Fruit fly (Drosophila melanogaster) whole organism, embryonic: ENCODE results near the gene CG14720.

Experiments
- Blimp-1 ChIP-seq: fragments of 200-800 bp; sonication (Bioruptor generic); optimal IDR thresholded peaks from 3 replicates; lab custom pipeline; 2018; ENCODE audit warnings: missing biosample characterization, missing genetic modification characterization, mild to moderate bottlenecking, moderate library complexity, missing genetic modification reagents
- CG1024 ChIP-seq: fragments of 200-800 bp; sonication (Bioruptor generic); IDR thresholded peaks from 2 replicates; pipeline ENCODE4 v1.3.6; 2022; ENCODE audit warnings: missing biosample characterization, missing genetic modification characterization
- CG10267 ChIP-seq: fragments of 200-800 bp; sonication (Bioruptor generic); optimal IDR thresholded peaks from 2 replicates; lab custom pipeline; 2018; ENCODE audit warnings: missing biosample characterization, mild to moderate bottlenecking, missing genetic modification characterization, moderate library complexity
- CG10979 ChIP-seq: fragments of 200-800 bp; sonication (Bioruptor generic); optimal IDR thresholded peaks from 2 replicates; lab custom pipeline; 2018; ENCODE audit warnings: missing biosample characterization, mild to moderate bottlenecking, missing genetic modification characterization, moderate library complexity
- CG11695 ChIP-seq: fragments of 200-800 bp; sonication (Bioruptor generic); IDR thresholded peaks from 3 replicates; pipeline ENCODE4 v1.3.6; 2022; ENCODE audit warnings: missing biosample characterization, missing genetic modification characterization
- CG12104 ChIP-seq: fragments of 200-800 bp; sonication (Bioruptor generic); optimal IDR thresholded peaks from 3 replicates; lab custom pipeline; 2016; ENCODE audit warnings: missing biosample characterization, missing genetic modification characterization
- CG12219 ChIP-seq: fragments of 200-800 bp; sonication (Bioruptor generic); optimal IDR thresholded peaks from 3 replicates; lab custom pipeline; 2018; ENCODE audit warnings: missing biosample characterization, mild to moderate bottlenecking, missing genetic modification characterization
- CG12391 ChIP-seq: fragments of 200-800 bp; sonication (Bioruptor generic); optimal IDR thresholded peaks from 3 replicates; lab custom pipeline; 2018; ENCODE audit warnings: missing biosample characterization, mild to moderate bottlenecking, missing genetic modification characterization, moderate library complexity
- CG15601 ChIP-seq: fragments of 200-800 bp; sonication (Bioruptor generic); optimal IDR thresholded peaks from 3 replicates; lab custom pipeline; 2019; ENCODE audit warnings: missing biosample characterization, mild to moderate bottlenecking, missing genetic modification characterization, moderate library complexity
- CG17328 ChIP-seq: fragments of 200-800 bp; sonication (Bioruptor generic); IDR thresholded peaks from 2 replicates; pipeline ENCODE4 v1.3.6; 2022; ENCODE audit warnings: missing biosample characterization, missing genetic modification characterization
- CG17361 ChIP-seq: fragments of 200-800 bp; sonication (Bioruptor generic); IDR thresholded peaks from 3 replicates; pipeline ENCODE4 v1.3.6; 2022; ENCODE audit warnings: missing biosample characterization, missing genetic modification characterization
- CG17385 ChIP-seq: fragments of 200-800 bp; sonication (Bioruptor generic); optimal IDR thresholded peaks from 3 replicates; lab custom pipeline; 2018; ENCODE audit warnings: missing biosample characterization, mild to moderate bottlenecking, missing genetic modification characterization
- CG17829 ChIP-seq: fragments of 200-800 bp; optimal IDR thresholded peaks from 2 replicates; lab custom pipeline; 2019; ENCODE audit warnings: missing biosample characterization, mild to moderate bottlenecking, missing genetic modification characterization, moderate library complexity
- CG2875 ChIP-seq: fragments of 200-800 bp; sonication (Bioruptor generic); optimal IDR thresholded peaks from 2 replicates; lab custom pipeline; 2017; ENCODE audit warnings: missing biosample characterization, mild to moderate bottlenecking, missing genetic modification characterization, missing genetic modification reagents
- CG32767 ChIP-seq: fragments of 200-800 bp; sonication (Bioruptor generic); IDR thresholded peaks from 2 replicates; pipeline ENCODE4 v1.3.6; 2022; ENCODE audit warnings: missing biosample characterization, missing genetic modification characterization
- CG34422 ChIP-seq: fragments of 200-800 bp; sonication (Bioruptor generic); IDR thresholded peaks from 3 replicates; pipeline ENCODE4 v1.3.6; 2022; ENCODE audit warnings: missing biosample characterization, missing genetic modification characterization
- CG4424 ChIP-seq: fragments of 200-800 bp; sonication (Bioruptor generic); optimal IDR thresholded peaks from 3 replicates; lab custom pipeline; 2016; ENCODE audit warnings: missing biosample characterization, missing genetic modification characterization
- CG4820 ChIP-seq: fragments of 200-800 bp; sonication (Bioruptor generic); optimal IDR thresholded peaks from 3 replicates; lab custom pipeline; 2016; ENCODE audit warnings: missing biosample characterization, missing genetic modification characterization
- CG6689 ChIP-seq: fragments of 200-800 bp; sonication (Bioruptor generic); IDR thresholded peaks from 2 replicates; pipeline ENCODE4 v1.3.6; 2022; ENCODE audit warnings: missing biosample characterization, missing genetic modification characterization
- CG7357 ChIP-seq: fragments of 200-800 bp; sonication (Bioruptor generic); IDR thresholded peaks from 3 replicates; pipeline ENCODE4 v1.3.6; 2022; ENCODE audit warnings: missing biosample characterization, missing genetic modification characterization
- D ChIP-seq, 2 experiments: fragments of 200-800 bp in 1 of 2; fragments of >200 bp in 1 of 2; sonication (Bioruptor generic) in 1 of 2; optimal IDR thresholded peaks; 2 replicates in 1 of 2; 3 replicates in 1 of 2; lab custom pipeline; 2017; ENCODE audit warnings: mild to moderate bottlenecking in 1 of 2, missing biosample characterization in 1 of 2, missing genetic modification characterization in 1 of 2, missing genetic modification reagents in 1 of 2
- Eip74EF ChIP-seq, 2 experiments: fragments of 200-800 bp in 1 of 2; fragments of >200 bp in 1 of 2; sonication (Bioruptor generic) in 1 of 2; optimal IDR thresholded peaks; 2 replicates each; lab custom pipeline; 2017 to 2019; ENCODE audit warnings: missing biosample characterization in 2 of 2, missing genetic modification characterization in 2 of 2, mild to moderate bottlenecking in 1 of 2, moderate library complexity in 1 of 2
- Nf-YC ChIP-seq: fragments of 200-800 bp; optimal IDR thresholded peaks from 3 replicates; lab custom pipeline; 2019; ENCODE audit warnings: missing biosample characterization, mild to moderate bottlenecking, missing genetic modification characterization, moderate library complexity
- Poxn ChIP-seq: fragments of 200-800 bp; sonication (Bioruptor generic); IDR thresholded peaks from 2 replicates; pipeline ENCODE4 v1.3.6; 2022; ENCODE audit warnings: missing biosample characterization, missing genetic modification characterization
- Xbp1 ChIP-seq: fragments of 200-800 bp; sonication (Bioruptor generic); optimal IDR thresholded peaks from 3 replicates; lab custom pipeline; 2016; ENCODE audit warnings: missing biosample characterization, mild to moderate bottlenecking, missing genetic modification characterization
- abd-A ChIP-seq: fragments of 200-800 bp; sonication (Bioruptor generic); optimal IDR thresholded peaks from 3 replicates; lab custom pipeline; 2019; ENCODE audit warnings: missing biosample characterization, mild to moderate bottlenecking, missing genetic modification characterization, moderate library complexity
- az2 ChIP-seq: fragments of 200-800 bp; sonication (Bioruptor generic); optimal IDR thresholded peaks from 3 replicates; lab custom pipeline; 2016; ENCODE audit warnings: missing biosample characterization, missing genetic modification characterization
- bcd ChIP-seq: fragments of 200-800 bp; sonication (Bioruptor generic); optimal IDR thresholded peaks from 2 replicates; lab custom pipeline; 2017; ENCODE audit warnings: missing biosample characterization, mild to moderate bottlenecking, missing genetic modification characterization
- cato ChIP-seq: fragments of 200-800 bp; sonication (Bioruptor generic); optimal IDR thresholded peaks from 2 replicates; lab custom pipeline; 2016; ENCODE audit warnings: missing biosample characterization, missing genetic modification characterization, borderline replicate concordance
- crol ChIP-seq: fragments of 200-800 bp; sonication (Bioruptor generic); IDR thresholded peaks from 2 replicates; pipeline ENCODE4 v1.3.6; 2022; ENCODE audit warnings: missing biosample characterization, missing genetic modification characterization
- fru ChIP-seq: fragments of >200 bp; optimal IDR thresholded peaks from 2 replicates; lab custom pipeline; 2017
- gcm ChIP-seq: fragments of 200-800 bp; sonication (Bioruptor generic); optimal IDR thresholded peaks from 2 replicates; lab custom pipeline; 2019; ENCODE audit warnings: missing biosample characterization, mild to moderate bottlenecking, missing genetic modification characterization, moderate library complexity
- gem ChIP-seq: fragments of 200-800 bp; sonication (Bioruptor generic); optimal IDR thresholded peaks from 2 replicates; lab custom pipeline; 2019; ENCODE audit warnings: missing biosample characterization, mild to moderate bottlenecking, missing genetic modification characterization, moderate library complexity
- grn ChIP-seq: fragments of 200-800 bp; sonication (Bioruptor generic); optimal IDR thresholded peaks from 3 replicates; lab custom pipeline; 2017; ENCODE audit warnings: missing biosample characterization, missing genetic modification characterization
- gsb-n ChIP-seq: fragments of 200-800 bp; sonication (Bioruptor generic); optimal IDR thresholded peaks from 3 replicates; lab custom pipeline; 2018; ENCODE audit warnings: missing biosample characterization, mild to moderate bottlenecking, missing genetic modification characterization
- h ChIP-seq: fragments of >200 bp; optimal IDR thresholded peaks from 2 replicates; lab custom pipeline; 2017
- ind ChIP-seq: fragments of 200-800 bp; sonication (Bioruptor generic); optimal IDR thresholded peaks from 3 replicates; lab custom pipeline; 2016; ENCODE audit warnings: missing biosample characterization, missing genetic modification characterization
- inv ChIP-seq: fragments of 200-800 bp; sonication (Bioruptor generic); IDR thresholded peaks from 2 replicates; pipeline ENCODE4 v1.3.6; 2022; ENCODE audit warnings: missing biosample characterization, missing genetic modification characterization; ENCODE audit not compliant: partially characterized antibody
- jing ChIP-seq: fragments of 200-800 bp; sonication (Bioruptor generic); optimal IDR thresholded peaks from 2 replicates; lab custom pipeline; 2018; ENCODE audit warnings: missing biosample characterization, mild to moderate bottlenecking, missing genetic modification characterization
- lab ChIP-seq: fragments of 200-800 bp; sonication (Bioruptor generic); optimal IDR thresholded peaks from 3 replicates; lab custom pipeline; 2017; ENCODE audit warnings: missing biosample characterization, missing genetic modification characterization, mild to moderate bottlenecking, moderate library complexity, missing genetic modification reagents
- lmd ChIP-seq: fragments of 200-800 bp; sonication (Bioruptor generic); IDR thresholded peaks from 2 replicates; pipeline ENCODE4 v1.3.6; 2022; ENCODE audit warnings: missing biosample characterization, missing genetic modification characterization
- lola ChIP-seq, 3 experiments: fragments of >200 bp in 2 of 3; fragments of 200-800 bp in 1 of 3; sonication (Bioruptor generic) in 1 of 3; optimal IDR thresholded peaks; 2 replicates each; lab custom pipeline; 2017 to 2019; ENCODE audit warnings: missing biosample characterization in 3 of 3, missing genetic modification characterization in 3 of 3, mild to moderate bottlenecking in 1 of 3, moderate library complexity in 1 of 3
- nmo ChIP-seq: fragments of 200-800 bp; sonication (Bioruptor generic); optimal IDR thresholded peaks from 2 replicates; lab custom pipeline; 2018; ENCODE audit warnings: missing biosample characterization, mild to moderate bottlenecking, missing genetic modification characterization, moderate library complexity
- prd ChIP-seq, 3 experiments: fragments of >200 bp in 2 of 3; fragments of 200-800 bp in 1 of 3; sonication (Bioruptor generic) in 1 of 3; optimal IDR thresholded peaks in 2 of 3; IDR thresholded peaks in 1 of 3; 2 replicates in 2 of 3; 3 replicates in 1 of 3; pipeline versions ENCODE4 v1.3.6 to Lab custom; 2017 to 2022; ENCODE audit warnings: missing biosample characterization in 1 of 3, missing genetic modification characterization in 1 of 3
- run ChIP-seq: fragments of 200-800 bp; sonication (Bioruptor generic); optimal IDR thresholded peaks from 3 replicates; lab custom pipeline; 2018; ENCODE audit warnings: missing biosample characterization, mild to moderate bottlenecking, missing genetic modification characterization
- slbo ChIP-seq: fragments of 200-800 bp; sonication (Bioruptor generic); IDR thresholded peaks from 2 replicates; pipeline ENCODE4 v1.3.6; 2022; ENCODE audit warnings: missing biosample characterization, missing genetic modification characterization
- tin ChIP-seq: fragments of 200-800 bp; sonication (Bioruptor generic); optimal IDR thresholded peaks from 3 replicates; lab custom pipeline; 2016; ENCODE audit warnings: missing biosample characterization, missing genetic modification characterization
- tup ChIP-seq: fragments of 200-800 bp; sonication (Bioruptor generic); optimal IDR thresholded peaks from 2 replicates; lab custom pipeline; 2016; ENCODE audit warnings: missing biosample characterization, mild to moderate bottlenecking, missing genetic modification characterization, moderate library complexity
- unpg ChIP-seq: fragments of 200-800 bp; sonication (Bioruptor generic); optimal IDR thresholded peaks from 3 replicates; lab custom pipeline; 2018; ENCODE audit warnings: missing biosample characterization, mild to moderate bottlenecking, missing genetic modification characterization, moderate library complexity

Gene CG14720

dm6 chr3R:11663441-11663840 is 48.0 kb upstream of the CG14720 start (continued):
- TF ChIP-seq slbo (GFP tag; lab: Robert Waterston, UW) (peak; percentile 30; the same call in 1 of the 2 replicates), tup (GFP tag; lab: Kevin White, UChicago) (no peak), CG34422 (GFP tag; lab: Robert Waterston, UW) (0 out of 3 replicates have a peak, but pooled peaks have one; percentile 34), CG17385 (GFP tag; lab: Kevin White, UChicago) (peak; percentile 31), CG15601 (peak; percentile 19), CG4424 (GFP tag; lab: Kevin White, UChicago) (peak; percentile 39), h (lab: Kevin White, UChicago) (no peak), bcd (peak; percentile 7), CG1024 (GFP tag; lab: Robert Waterston, UW) (no peak), gsb-n (tag; lab: Kevin White, UChicago) (peak; percentile 12), CG10979 (tag; lab: Kevin White, UChicago) (peak; percentile 38), CG4820 (GFP tag; lab: Kevin White, UChicago) (peak; percentile 23), CG12219 (peak; percentile 4), fru (no peak), prd (optimal IDR thresholded peaks at IDR 0.05; lab: Kevin White, UChicago) (no peak), prd (GFP tag; IDR thresholded peaks at IDR 0.05; lab: Robert Waterston, UW) (peak; percentile 34; the same call in 1 of the 3 replicates), Nf-YC (tag; lab: Kevin White, UChicago) (peak; percentile 37), CG12391 (tag; lab: Kevin White, UChicago) (peak; percentile 65), gem (tag; lab: Kevin White, UChicago) (peak; percentile 79), CG17361 (peak; percentile 64; the same call in 2 of the 3 replicates), CG2875 (peak; percentile 19), CG11695 (GFP tag; lab: Robert Waterston, UW) (0 out of 3 replicates have a peak, but pooled peaks have one; percentile 11), grn (no peak), run (peak; percentile 24), cato (GFP tag; lab: Kevin White, UChicago) (no peak), lmd (GFP tag; lab: Robert Waterston, UW) (peak; percentile 52), inv (GFP tag; lab: Robert Waterston, UW) (no peak), Xbp1 (peak; percentile 35), CG17829 (tag; lab: Kevin White, UChicago) (peak; percentile 47), lab (GFP tag; lab: Kevin White, UChicago) (peak; percentile 48), jing (no peak), nmo (peak; percentile 63), Poxn (no peak), lola (GFP tag; optimal IDR thresholded peaks at IDR 0.05; lab: Kevin White, UChicago) (peak in 1 of 3 experiments; percentile 7), CG32767 (GFP tag; lab: Robert Waterston, UW) (no peak), CG7357 (GFP tag; lab: Robert Waterston, UW) (peak; percentile 38; the same call in 1 of the 3 replicates), CG6689 (peak; percentile 38), Eip74EF (GFP tag; optimal IDR thresholded peaks at IDR 0.05; lab: Kevin White, UChicago) (peak in 1 of 2 experiments; percentile 65), az2 (GFP tag; lab: Kevin White, UChicago) (peak; percentile 24), CG17328 (GFP tag; lab: Robert Waterston, UW) (0 out of 2 replicates have a peak, but pooled peaks have one; percentile 13), tin (GFP tag; lab: Kevin White, UChicago) (no peak), unpg (GFP tag; lab: Kevin White, UChicago) (peak; percentile 57), CG10267 (tag; lab: Kevin White, UChicago) (peak; percentile 34), crol (GFP tag; lab: Robert Waterston, UW) (no peak), abd-A (peak; percentile 1), Blimp-1 (peak; percentile 50), D (optimal IDR thresholded peaks at IDR 0.05; lab: Kevin White, UChicago) (no peak), D (GFP tag; optimal IDR thresholded peaks at IDR 0.05; lab: Kevin White, UChicago) (peak; percentile 1), CG12104 (GFP tag; lab: Kevin White, UChicago) (peak; percentile 37), gcm (GFP tag; lab: Kevin White, UChicago) (peak; percentile 27), ind (GFP tag; lab: Kevin White, UChicago) (peak; percentile 34)
